Worm (Caenorhabditis elegans): ENCODE data around the gene sdz-36.

Gene sdz-36

ce11 chrIV:9706704-9707197 lies 16.0 kb downstream of the sdz-36 start, which contains the start of the genes dcaf-1 and dph-3:
TSS of gene dcaf-1 (minus strand) at chrIV:9706723.
TSS of gene dph-3 (plus strand) at chrIV:9707147.
- peak; percentile 97 for TF ChIP-seq lsy-2 (tag; optimal IDR thresholded peaks at IDR 0.05)
- no peak for TF ChIP-seq lin-13 (tag; optimal IDR thresholded peaks at IDR 0.05)
- TF ChIP-seq mep-1 (tag; optimal IDR thresholded peaks at IDR 0.05): peak; percentile 57
- no peak for TF ChIP-seq bed-3 (GFP tag; optimal IDR thresholded peaks at IDR 0.05)

ce11 chrIV:9709205-9709604 lies 18.5 kb downstream of the sdz-36 start, which contains the start of gene ant-1.3:
TSS of gene ant-1.3 (minus strand) at chrIV:9709305.
- TF ChIP-seq nhr-2 (tag; optimal IDR thresholded peaks at IDR 0.05) (no peak), sem-2 (GFP tag; optimal IDR thresholded peaks at IDR 0.05) (no peak), sptf-1 (tag; optimal IDR thresholded peaks at IDR 0.05) (no peak), zip-8 (tag; optimal IDR thresholded peaks at IDR 0.05) (no peak), hlh-1 (tag; optimal IDR thresholded peaks at IDR 0.05) (no peak), blmp-1 (tag; optimal IDR thresholded peaks at IDR 0.05) (no peak), flh-1 (GFP tag; optimal IDR thresholded peaks at IDR 0.05) (no peak), drap-1 (GFP tag; optimal IDR thresholded peaks at IDR 0.05) (no peak), lsy-2 (tag; optimal IDR thresholded peaks at IDR 0.05) (no peak), nhr-237 (tag; optimal IDR thresholded peaks at IDR 0.05) (no peak)

- TF ChIP-seq unc-62 (GFP tag; optimal IDR thresholded peaks at IDR 0.05): no peak
- no peak for TF ChIP-seq nhr-12 (tag; optimal IDR thresholded peaks at IDR 0.05)
- TF ChIP-seq hlh-1 (tag; optimal IDR thresholded peaks at IDR 0.05): no peak
- TF ChIP-seq blmp-1 (tag; optimal IDR thresholded peaks at IDR 0.05): no peak
- no peak for TF ChIP-seq lin-32 (GFP tag; optimal IDR thresholded peaks at IDR 0.05)
- no peak for TF ChIP-seq zip-8 (tag; optimal IDR thresholded peaks at IDR 0.05)
- no peak for TF ChIP-seq elt-1 (tag; optimal IDR thresholded peaks at IDR 0.05; ENCODE audit: borderline replicate concordance, insufficient read depth)
- TF ChIP-seq drap-1 (GFP tag; optimal IDR thresholded peaks at IDR 0.05): no peak
- TF ChIP-seq elt-3 (tag; optimal IDR thresholded peaks at IDR 0.05): no peak
These were observed 19.1 kb downstream of the sdz-36 start, which contains the start of gene nhr-38 for ce11 chrIV:9709887-9710286. TSS of gene nhr-38 (plus strand) at chrIV:9710187.

- TF ChIP-seq nhr-237 (tag; optimal IDR thresholded peaks at IDR 0.05) (no peak), ceh-39 (tag; optimal IDR thresholded peaks at IDR 0.05) (no peak), tbx-8 (GFP tag; optimal IDR thresholded peaks at IDR 0.05) (no peak), bed-3 (GFP tag; optimal IDR thresholded peaks at IDR 0.05) (no peak), lin-32 (GFP tag; optimal IDR thresholded peaks at IDR 0.05) (no peak), mab-5 (tag; optimal IDR thresholded peaks at IDR 0.05) (no peak), unc-62 (GFP tag; optimal IDR thresholded peaks at IDR 0.05) (no peak), hlh-1 (tag; optimal IDR thresholded peaks at IDR 0.05) (no peak), snpc-4 (tag; optimal IDR thresholded peaks at IDR 0.05) (no peak), ham-2 (GFP tag; optimal IDR thresholded peaks at IDR 0.05) (no peak), elt-1 (tag; optimal IDR thresholded peaks at IDR 0.05; ENCODE audit: borderline replicate concordance, insufficient read depth) (no peak), flh-1 (GFP tag; optimal IDR thresholded peaks at IDR 0.05) (no peak), nhr-76 (tag; optimal IDR thresholded peaks at IDR 0.05) (no peak), drap-1 (GFP tag; optimal IDR thresholded peaks at IDR 0.05) (no peak), lsy-2 (tag; optimal IDR thresholded peaks at IDR 0.05) (no peak)
These were observed 22.0 kb downstream of the sdz-36 start, which contains the start of gene K01H12.4 for ce11 chrIV:9712782-9713181. TSS of gene K01H12.4 (plus strand) at chrIV:9713082.

ce11 chrIV:9714264-9714663 lies 23.5 kb downstream of the sdz-36 start:
- TF ChIP-seq nhr-12 (tag; optimal IDR thresholded peaks at IDR 0.05) (no peak), nhr-2 (tag; optimal IDR thresholded peaks at IDR 0.05) (no peak), ham-2 (GFP tag; optimal IDR thresholded peaks at IDR 0.05) (no peak), ceh-43 (GFP tag; optimal IDR thresholded peaks at IDR 0.05) (no peak), ceh-83 (GFP tag; optimal IDR thresholded peaks at IDR 0.05) (no peak), pha-4 (tag; optimal IDR thresholded peaks at IDR 0.05) (no peak), zip-8 (tag; optimal IDR thresholded peaks at IDR 0.05) (no peak)

ce11 chrIV:9716490-9716889 lies 25.7 kb downstream of the sdz-36 start:
- no peak for TF ChIP-seq drap-1 (GFP tag; optimal IDR thresholded peaks at IDR 0.05)
- TF ChIP-seq nhr-28 (tag; optimal IDR thresholded peaks at IDR 0.05): no peak
- no peak for TF ChIP-seq sptf-1 (tag; optimal IDR thresholded peaks at IDR 0.05)
- TF ChIP-seq blmp-1 (tag; optimal IDR thresholded peaks at IDR 0.05): peak; percentile 92
- no peak for TF ChIP-seq ceh-83 (GFP tag; optimal IDR thresholded peaks at IDR 0.05)

Measured in whole organism, mixed stage, embryonic.